Worm (Caenorhabditis elegans): Measurements from ENCODE around the gene zip-11.

ce11 chrIV:3337275-3337674 lies 26.2 kb downstream of the zip-11 start:
- TF ChIP-seq him-1 (tag; optimal IDR thresholded peaks at IDR 0.05) = no peak
- no peak for TF ChIP-seq W03F9.2 (tag; optimal IDR thresholded peaks at IDR 0.05)
- TF ChIP-seq dao-5 (tag; optimal IDR thresholded peaks at IDR 0.05) = no peak

Data from whole organism, L4/young adult.